Fruit fly (Drosophila melanogaster): ENCODE data around the gene CG42818.
A peak's percentile ranks its signal among the peaks of the same experiment; 100 is the strongest.

CG42818 gene

dm6 chr2L:16271486-16271806 lies 29.7 kb downstream of the CG42818 start (continued):
- TF ChIP-seq MBD-R2 (GFP tag; IDR thresholded peaks at IDR 0.05) (no peak), HmgD (GFP tag; optimal IDR thresholded peaks at IDR 0.05) (no peak), zfh2 (GFP tag; optimal IDR thresholded peaks at IDR 0.05) (no peak), chif (GFP tag; optimal IDR thresholded peaks at IDR 0.05) (no peak), CG4360 (GFP tag; IDR thresholded peaks at IDR 0.05) (no peak), hbn (GFP tag; IDR thresholded peaks at IDR 0.05; ENCODE audit: partially characterized antibody) (no peak), ewg (GFP tag; optimal IDR thresholded peaks at IDR 0.05) (no peak), CG3163 (GFP tag; optimal IDR thresholded peaks at IDR 0.05) (no peak), vfl (GFP tag; optimal IDR thresholded peaks at IDR 0.05) (no peak), jigr1 (GFP tag; IDR thresholded peaks at IDR 0.05) (no peak), CG9797 (GFP tag; optimal IDR thresholded peaks at IDR 0.05) (no peak), chinmo (GFP tag; IDR thresholded peaks at IDR 0.05; ENCODE audit: partially characterized antibody) (no peak), HLHmδ (GFP tag; optimal IDR thresholded peaks at IDR 0.05) (peak; percentile 86), Dp (GFP tag; optimal IDR thresholded peaks at IDR 0.05) (peak; percentile 21), CG33557 (GFP tag; optimal IDR thresholded peaks at IDR 0.05) (no peak), Atf-2 (GFP tag; optimal IDR thresholded peaks at IDR 0.05) (no peak), CG9437 (GFP tag; optimal IDR thresholded peaks at IDR 0.05) (no peak), ranshi (GFP tag; IDR thresholded peaks at IDR 0.05) (no peak), CG6813 (GFP tag; optimal IDR thresholded peaks at IDR 0.05) (no peak), CG32772 (GFP tag; IDR thresholded peaks at IDR 0.05) (no peak), Hmx (GFP tag; optimal IDR thresholded peaks at IDR 0.05) (no peak), h (optimal IDR thresholded peaks at IDR 0.05) (no peak), CG10366 (GFP tag; IDR thresholded peaks at IDR 0.05) (no peak), Sox102F (GFP tag; optimal IDR thresholded peaks at IDR 0.05) (no peak), CG17802 (tag; optimal IDR thresholded peaks at IDR 0.05) (no peak), CG30020 (tag; optimal IDR thresholded peaks at IDR 0.05) (no peak), NFAT (GFP tag; IDR thresholded peaks at IDR 0.05) (no peak), sima (GFP tag; optimal IDR thresholded peaks at IDR 0.05) (no peak), insv (GFP tag; optimal IDR thresholded peaks at IDR 0.05) (no peak), Usf (GFP tag; optimal IDR thresholded peaks at IDR 0.05) (no peak), wdn (GFP tag; IDR thresholded peaks at IDR 0.05) (no peak), CG6175 (GFP tag; IDR thresholded peaks at IDR 0.05) (no peak), BtbVII (GFP tag; optimal IDR thresholded peaks at IDR 0.05) (no peak), Elba2 (GFP tag; optimal IDR thresholded peaks at IDR 0.05) (no peak), HLH4C (GFP tag; IDR thresholded peaks at IDR 0.05; ENCODE audit: partially characterized antibody) (no peak), Dad (GFP tag; optimal IDR thresholded peaks at IDR 0.05) (no peak), da (GFP tag; optimal IDR thresholded peaks at IDR 0.05) (peak; percentile 55), CG12155 (GFP tag; optimal IDR thresholded peaks at IDR 0.05) (no peak), shn (GFP tag; optimal IDR thresholded peaks at IDR 0.05) (no peak), CG10462 (GFP tag; optimal IDR thresholded peaks at IDR 0.05) (no peak), CG9876 (GFP tag; optimal IDR thresholded peaks at IDR 0.05) (no peak), schlank (tag; optimal IDR thresholded peaks at IDR 0.05) (no peak), sens-2 (GFP tag; IDR thresholded peaks at IDR 0.05) (no peak), sr (GFP tag; IDR thresholded peaks at IDR 0.05) (no peak), pum (GFP tag; optimal IDR thresholded peaks at IDR 0.05) (no peak), CG17568 (GFP tag; optimal IDR thresholded peaks at IDR 0.05) (no peak), CG7745 (tag; optimal IDR thresholded peaks at IDR 0.05) (no peak), gcm2 (GFP tag; optimal IDR thresholded peaks at IDR 0.05) (no peak), eve (GFP tag; optimal IDR thresholded peaks at IDR 0.05) (no peak), CG15269 (tag; optimal IDR thresholded peaks at IDR 0.05) (no peak), sug (tag; optimal IDR thresholded peaks at IDR 0.05) (peak; percentile 71), Max (GFP tag; optimal IDR thresholded peaks at IDR 0.05) (no peak), CG4404 (GFP tag; IDR thresholded peaks at IDR 0.05) (no peak), fd64A (GFP tag; optimal IDR thresholded peaks at IDR 0.05) (no peak)
